Worm (Caenorhabditis elegans): Measurements from ENCODE around the gene R05F9.9.

The R05F9.9 gene

ce11 chrII:4855489-4855888 lies 46.4 kb downstream of the R05F9.9 start:
- TF ChIP-seq unc-42 (tag; optimal IDR thresholded peaks at IDR 0.05) (peak; percentile 22), gmeb-2 (tag; optimal IDR thresholded peaks at IDR 0.05) (no peak)

ce11 chrII:4854761-4855160 lies 47.1 kb downstream of the R05F9.9 start:
- TF ChIP-seq pqm-1 (tag; optimal IDR thresholded peaks at IDR 0.05) (no peak), ama-1 (optimal IDR thresholded peaks at IDR 0.05) (no peak), che-1 (tag; optimal IDR thresholded peaks at IDR 0.05) (no peak), T23F11.4 (GFP tag; optimal IDR thresholded peaks at IDR 0.05) (no peak), fkh-10 (GFP tag; optimal IDR thresholded peaks at IDR 0.05) (no peak)

- TF ChIP-seq pha-4 (tag; optimal IDR thresholded peaks at IDR 0.05) (no peak), pha-2 (tag; optimal IDR thresholded peaks at IDR 0.05) (peak; percentile 44), unc-55 (GFP tag; optimal IDR thresholded peaks at IDR 0.05) (peak; percentile 52), tbx-7 (tag; optimal IDR thresholded peaks at IDR 0.05) (no peak), hlh-30 (tag; optimal IDR thresholded peaks at IDR 0.05; ENCODE audit: insufficient read depth) (peak; percentile 64), ztf-16 (tag; optimal IDR thresholded peaks at IDR 0.05) (peak; percentile 32), hlh-15 (tag; optimal IDR thresholded peaks at IDR 0.05) (no peak), ets-4 (tag; optimal IDR thresholded peaks at IDR 0.05) (peak; percentile 6), syd-9 (tag; optimal IDR thresholded peaks at IDR 0.05) (peak; percentile 13), fkh-6 (tag; optimal IDR thresholded peaks at IDR 0.05) (no peak), elt-4 (tag; optimal IDR thresholded peaks at IDR 0.05) (no peak), ttx-3 (tag; optimal IDR thresholded peaks at IDR 0.05) (peak; percentile 30), ceh-14 (tag; optimal IDR thresholded peaks at IDR 0.05) (peak; percentile 72), dmd-4 (tag; optimal IDR thresholded peaks at IDR 0.05; ENCODE audit: borderline replicate concordance) (no peak), ama-1 (optimal IDR thresholded peaks at IDR 0.05) (no peak), K02D7.2 (tag; optimal IDR thresholded peaks at IDR 0.05) (no peak), pax-1 (tag; optimal IDR thresholded peaks at IDR 0.05) (peak; percentile 20), odd-2 (tag; optimal IDR thresholded peaks at IDR 0.05) (no peak), pros-1 (tag; optimal IDR thresholded peaks at IDR 0.05) (no peak), C38D4.7 (GFP tag; optimal IDR thresholded peaks at IDR 0.05) (peak; percentile 24), F13H6.1 (tag; optimal IDR thresholded peaks at IDR 0.05) (no peak), npax-4 (tag; optimal IDR thresholded peaks at IDR 0.05) (peak; percentile 35), pqm-1 (tag; optimal IDR thresholded peaks at IDR 0.05) (no peak), gmeb-2 (tag; optimal IDR thresholded peaks at IDR 0.05) (peak; percentile 19), ref-2 (tag; optimal IDR thresholded peaks at IDR 0.05) (peak; percentile 28), lim-6 (tag; optimal IDR thresholded peaks at IDR 0.05) (peak; percentile 5), unc-3 (GFP tag; conservative IDR thresholded peaks at IDR 0.05) (0 out of 2 replicates have a peak, but pooled peaks have one; percentile 22), unc-3 (tag; optimal IDR thresholded peaks at IDR 0.05) (peak; percentile 27), ceh-34 (tag; optimal IDR thresholded peaks at IDR 0.05) (peak; percentile 83), T23F11.4 (GFP tag; optimal IDR thresholded peaks at IDR 0.05) (peak; percentile 40), mec-3 (tag; optimal IDR thresholded peaks at IDR 0.05; ENCODE audit: borderline replicate concordance) (no peak), K09A11.1 (tag; optimal IDR thresholded peaks at IDR 0.05; ENCODE audit: insufficient read depth) (peak; percentile 28), ceh-22 (tag; optimal IDR thresholded peaks at IDR 0.05) (no peak), sdc-2 (tag; optimal IDR thresholded peaks at IDR 0.05) (peak; percentile 10), sox-2 (GFP tag; IDR thresholded peaks at IDR 0.05) (no peak; the same call in 1 of the 2 replicates), nhr-232 (tag; optimal IDR thresholded peaks at IDR 0.05) (peak; percentile 6), zip-5 (tag; optimal IDR thresholded peaks at IDR 0.05) (no peak), hlh-8 (tag; optimal IDR thresholded peaks at IDR 0.05) (peak; percentile 11), nfya-1 (tag; optimal IDR thresholded peaks at IDR 0.05) (peak; percentile 78), che-1 (tag; optimal IDR thresholded peaks at IDR 0.05) (peak; percentile 24), eyg-1 (tag; optimal IDR thresholded peaks at IDR 0.05) (no peak), C08G9.2 (tag; optimal IDR thresholded peaks at IDR 0.05) (peak; percentile 45), hlh-13 (GFP tag; optimal IDR thresholded peaks at IDR 0.05) (no peak), ceh-2 (tag; optimal IDR thresholded peaks at IDR 0.05) (peak; percentile 29), unc-86 (tag; optimal IDR thresholded peaks at IDR 0.05) (peak; percentile 68), ahr-1 (tag; optimal IDR thresholded peaks at IDR 0.05) (no peak), ceh-18 (tag; optimal IDR thresholded peaks at IDR 0.05) (peak; percentile 60)
Measured at ce11 chrII:4851594-4852106, 50.2 kb downstream of the R05F9.9 start, which contains the start of gene dnj-9. TSS of gene dnj-9 (plus strand) at chrII:4852056.

Data from whole organism, late embryonic.